Worm (Caenorhabditis elegans): Measurements from ENCODE around the gene C13F10.1.

DNA sequence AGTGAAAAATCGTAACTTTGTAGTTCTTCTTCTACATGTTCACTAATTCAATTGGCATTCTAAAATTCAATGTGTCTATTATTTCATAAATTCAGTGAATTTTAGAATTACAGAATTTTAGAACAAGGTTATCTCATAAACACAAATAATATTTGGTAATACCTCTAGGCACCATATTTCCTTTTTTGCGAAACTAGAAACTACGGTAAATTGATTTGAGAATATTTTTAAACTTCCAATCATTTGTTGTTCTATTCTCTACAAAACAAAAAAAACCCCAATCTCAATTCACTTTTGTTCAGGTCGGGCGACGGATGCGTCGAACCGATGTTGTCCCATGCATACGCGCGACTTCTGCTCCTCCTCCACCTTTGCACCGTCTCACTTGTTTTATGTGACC is 23.9 kb upstream of the C13F10.1 start, which contains the start of gene F09G2.1:
- TF ChIP-seq elt-3 (tag; optimal IDR thresholded peaks at IDR 0.05), result no peak
- TF ChIP-seq unc-62 (GFP tag; optimal IDR thresholded peaks at IDR 0.05), result no peak
- no peak for TF ChIP-seq snpc-4 (tag; optimal IDR thresholded peaks at IDR 0.05)
